Worm (Caenorhabditis elegans): ENCODE results near the gene C18B2.5.

- TF ChIP-seq fkh-10 (GFP tag; optimal IDR thresholded peaks at IDR 0.05) = no peak
- no peak for TF ChIP-seq pha-4 (tag; optimal IDR thresholded peaks at IDR 0.05)
- no peak for TF ChIP-seq ama-1 (optimal IDR thresholded peaks at IDR 0.05)
- TF ChIP-seq egl-27 (tag; optimal IDR thresholded peaks at IDR 0.05) = no peak
- no peak for TF ChIP-seq unc-39 (tag; optimal IDR thresholded peaks at IDR 0.05)
- no peak for TF ChIP-seq lin-39 (tag; optimal IDR thresholded peaks at IDR 0.05)
- no peak for TF ChIP-seq unc-62 (GFP tag; optimal IDR thresholded peaks at IDR 0.05)
- TF ChIP-seq ceh-9 (tag; optimal IDR thresholded peaks at IDR 0.05) = no peak
- no peak for TF ChIP-seq nhr-11 (tag; optimal IDR thresholded peaks at IDR 0.05)
- no peak for TF ChIP-seq pqm-1 (tag; optimal IDR thresholded peaks at IDR 0.05)
- no peak for TF ChIP-seq daf-12 (tag; optimal IDR thresholded peaks at IDR 0.05)
- TF ChIP-seq snpc-4 (tag; optimal IDR thresholded peaks at IDR 0.05) = no peak
- no peak for TF ChIP-seq lin-15B (tag; optimal IDR thresholded peaks at IDR 0.05)
- no peak for TF ChIP-seq elt-3 (tag; optimal IDR thresholded peaks at IDR 0.05)
These were observed 37.4 kb downstream of the C18B2.5 start, which contains the start of gene T27A10.5 for ce11 chrX:3573482-3573881.
